Worm (Caenorhabditis elegans): ENCODE measurements around the gene col-131.

DNA sequence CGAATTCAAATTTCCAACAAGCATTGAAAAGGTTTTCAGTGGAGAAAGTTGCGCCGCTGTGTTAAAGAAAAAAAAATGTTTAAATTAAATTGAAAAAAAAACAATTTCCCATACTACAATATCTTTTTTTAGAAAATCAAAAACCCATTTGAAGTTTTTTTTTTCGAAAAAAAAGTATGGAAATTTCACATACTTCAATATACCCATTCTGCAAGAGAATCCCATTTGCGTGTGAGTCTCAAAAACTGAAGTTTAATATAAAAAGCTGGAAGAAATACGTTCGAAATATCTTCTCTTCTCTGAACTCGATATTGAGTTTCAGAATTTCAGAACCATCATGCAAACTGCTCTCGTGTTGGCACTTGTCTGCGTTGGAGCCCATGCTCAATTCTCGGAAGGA, 3.0 kb upstream of the col-131 start, which contains the start of gene scl-7:
- no peak for TF ChIP-seq ztf-23 (GFP tag; IDR thresholded peaks at IDR 0.05)
- no peak for TF ChIP-seq cog-1 (tag; optimal IDR thresholded peaks at IDR 0.05)
- no peak for TF ChIP-seq T22C8.4 (GFP tag; IDR thresholded peaks at IDR 0.05)
